Worm (Caenorhabditis elegans) whole organism, L3 larva: ENCODE measurements around the gene exos-4.2.

Experiments used
- R02D3.7 ChIP-seq: fragments of 150-350 bp; optimal IDR thresholded peaks from 2 replicates; lab custom pipeline; 2014; ENCODE audit warnings: missing biosample characterization, missing genetic modification characterization
- ceh-82 ChIP-seq: fragments of 150-350 bp; optimal IDR thresholded peaks from 2 replicates; lab custom pipeline; 2014; ENCODE audit warnings: missing biosample characterization, missing genetic modification characterization
- egl-27 ChIP-seq: sonication (generic microtip); optimal IDR thresholded peaks from 4 replicates; lab custom pipeline; 2017; ENCODE audit warnings: missing biosample characterization, missing genetic modification reagents, missing genetic modification characterization
- elt-3 ChIP-seq, 3 experiments: fragments of 150-350 bp in 1 of 3; sonication (generic microtip) in 2 of 3; optimal IDR thresholded peaks; 2 replicates in 2 of 3; 4 replicates in 1 of 3; lab custom pipeline; 2014 to 2017; ENCODE audit warnings: missing biosample characterization in 3 of 3, missing genetic modification characterization in 3 of 3
- lin-39 ChIP-seq: fragments of 150-350 bp; optimal IDR thresholded peaks from 2 replicates; lab custom pipeline; 2018; ENCODE audit warnings: missing biosample characterization, missing genetic modification reagents, missing genetic modification characterization
- mdl-1 ChIP-seq: fragments of 150-350 bp; optimal IDR thresholded peaks from 2 replicates; lab custom pipeline; 2014; ENCODE audit warnings: missing biosample characterization, missing genetic modification characterization
- nhr-25 ChIP-seq: sonication (generic microtip); optimal IDR thresholded peaks from 2 replicates; lab custom pipeline; 2017; ENCODE audit warnings: missing biosample characterization, missing genetic modification characterization
- nhr-76 ChIP-seq: fragments of 150-350 bp; sonication (generic microtip); optimal IDR thresholded peaks from 5 replicates; lab custom pipeline; 2014; ENCODE audit warnings: missing biosample characterization, missing genetic modification characterization
- nhr-77 ChIP-seq: fragments of 150-350 bp; optimal IDR thresholded peaks from 2 replicates; lab custom pipeline; 2014; ENCODE audit warnings: missing biosample characterization, missing genetic modification characterization
- tbx-2 ChIP-seq: sonication (generic microtip); optimal IDR thresholded peaks from 2 replicates; lab custom pipeline; 2016; ENCODE audit warnings: mild to moderate bottlenecking, missing genetic modification characterization, missing compliant biosample characterization
- unc-62 ChIP-seq: fragments of 150-350 bp; sonication (generic microtip); optimal IDR thresholded peaks from 4 replicates; lab custom pipeline; 2014; ENCODE audit warnings: missing biosample characterization, missing genetic modification reagents, missing genetic modification characterization
- zag-1 ChIP-seq: fragments of 150-350 bp; optimal IDR thresholded peaks from 2 replicates; lab custom pipeline; 2014; ENCODE audit warnings: missing biosample characterization, missing genetic modification characterization

DNA sequence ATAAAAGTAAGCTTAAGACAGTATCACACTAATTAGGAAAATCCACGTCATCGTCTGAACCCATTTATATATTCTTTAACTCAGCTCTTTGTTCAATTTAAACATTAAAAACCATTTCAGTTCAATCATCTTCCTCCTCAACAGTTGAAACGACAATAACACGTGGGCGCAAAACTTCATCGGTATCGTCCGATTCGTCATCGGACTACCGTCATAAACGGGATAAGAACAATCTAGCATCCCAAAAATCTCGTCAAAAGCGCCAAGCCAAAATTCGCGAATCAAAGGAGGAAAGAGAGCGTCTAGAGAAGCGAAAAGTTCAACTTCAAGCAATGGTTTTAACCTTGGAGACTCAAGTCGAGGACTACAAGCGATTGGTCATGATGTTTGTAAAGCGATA is 24.8 kb upstream of the exos-4.2 start:
- no peak for TF ChIP-seq R02D3.7
- no peak for TF ChIP-seq nhr-77 (tag; lab: Kevin White, UChicago)
- no peak for TF ChIP-seq lin-39 (tag; lab: Kevin White, UChicago)
- no peak for TF ChIP-seq unc-62 (GFP tag; lab: Kevin White, UChicago)
- no peak for TF ChIP-seq zag-1
- TF ChIP-seq nhr-25 (tag; lab: Kevin White, UChicago), result peak; percentile 30
- no peak for TF ChIP-seq mdl-1 (tag; lab: Kevin White, UChicago)
- TF ChIP-seq egl-27 (tag; lab: Kevin White, UChicago), result no peak
- no peak for TF ChIP-seq ceh-82 (tag; lab: Kevin White, UChicago)
- no peak for TF ChIP-seq tbx-2 (tag; lab: Kevin White, UChicago)
- no peak for TF ChIP-seq nhr-76 (tag; lab: Kevin White, UChicago)
- TF ChIP-seq elt-3 (tag; optimal IDR thresholded peaks at IDR 0.05; lab: Kevin White, UChicago), result no peak
